Fruit fly (Drosophila melanogaster): ENCODE results near the gene CG7194.

CG7194 gene

DNA sequence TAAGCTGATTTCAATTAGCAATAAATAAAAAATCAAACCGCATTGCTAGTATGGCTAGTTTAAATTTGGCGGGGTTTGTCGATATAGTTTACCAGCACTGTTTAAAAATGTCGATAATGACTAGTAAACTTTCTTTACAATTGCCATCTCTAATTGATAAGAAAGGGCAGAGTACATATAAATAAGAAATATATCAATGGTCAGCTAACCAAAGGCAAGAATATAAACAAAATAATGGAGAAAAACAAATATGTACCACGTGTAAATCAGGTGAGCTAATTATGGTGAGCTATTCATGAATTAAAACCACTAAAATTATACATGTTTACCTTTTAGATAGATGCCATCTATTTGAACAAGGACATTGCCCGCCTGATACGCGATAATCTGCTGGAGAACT, 35.1 kb upstream of the CG7194 start, which contains the start of gene Pex2:
Gene Pex2 (plus strand): TSS at position 131 of the 400 bp plus-strand sequence.
- TF ChIP-seq tai (GFP tag; optimal IDR thresholded peaks at IDR 0.05) (no peak), fru (GFP tag; optimal IDR thresholded peaks at IDR 0.05) (peak; percentile 34), N (GFP tag; optimal IDR thresholded peaks at IDR 0.05) (no peak), Hnf4 (GFP tag; optimal IDR thresholded peaks at IDR 0.05) (peak; percentile 75), GATAd (GFP tag; optimal IDR thresholded peaks at IDR 0.05) (peak; percentile 30), CG32264 (GFP tag; optimal IDR thresholded peaks at IDR 0.05) (no peak), sage (GFP tag; optimal IDR thresholded peaks at IDR 0.05) (peak; percentile 33), Rel (GFP tag; optimal IDR thresholded peaks at IDR 0.05) (no peak), Rel (tag; optimal IDR thresholded peaks at IDR 0.05) (no peak), foxo (GFP tag; optimal IDR thresholded peaks at IDR 0.05) (no peak), psq (GFP tag; optimal IDR thresholded peaks at IDR 0.05) (peak; percentile 22), Jra (GFP tag; optimal IDR thresholded peaks at IDR 0.05) (peak; percentile 9), HLH106 (tag; optimal IDR thresholded peaks at IDR 0.05) (peak; percentile 9), jim (GFP tag; optimal IDR thresholded peaks at IDR 0.05) (no peak), OdsH (GFP tag; optimal IDR thresholded peaks at IDR 0.05) (peak; percentile 21), lola (GFP tag; optimal IDR thresholded peaks at IDR 0.05) (no peak), Dfd (GFP tag; optimal IDR thresholded peaks at IDR 0.05) (no peak), Sp1 (GFP tag; optimal IDR thresholded peaks at IDR 0.05) (no peak), sv (GFP tag; optimal IDR thresholded peaks at IDR 0.05) (no peak), CrebA (GFP tag; optimal IDR thresholded peaks at IDR 0.05; ENCODE audit: borderline replicate concordance) (no peak), brk (GFP tag; optimal IDR thresholded peaks at IDR 0.05) (peak; percentile 60), dmrt93B (GFP tag; optimal IDR thresholded peaks at IDR 0.05) (no peak), woc (GFP tag; optimal IDR thresholded peaks at IDR 0.05) (no peak), Hr78 (GFP tag; optimal IDR thresholded peaks at IDR 0.05) (no peak), Vsx2 (GFP tag; optimal IDR thresholded peaks at IDR 0.05; ENCODE audit: partially characterized antibody) (no peak), dsf (GFP tag; optimal IDR thresholded peaks at IDR 0.05; ENCODE audit: borderline replicate concordance) (no peak), Dif (GFP tag; optimal IDR thresholded peaks at IDR 0.05; ENCODE audit: partially characterized antibody) (no peak), Mio (GFP tag; optimal IDR thresholded peaks at IDR 0.05) (no peak), ey (GFP tag; optimal IDR thresholded peaks at IDR 0.05) (no peak), Myc (optimal IDR thresholded peaks at IDR 0.05) (no peak), pan (optimal IDR thresholded peaks at IDR 0.05) (no peak), Abd-B (GFP tag; optimal IDR thresholded peaks at IDR 0.05) (no peak), h (GFP tag; optimal IDR thresholded peaks at IDR 0.05) (no peak), usp (GFP tag; optimal IDR thresholded peaks at IDR 0.05) (no peak), Hr83 (GFP tag; optimal IDR thresholded peaks at IDR 0.05; ENCODE audit: poor library complexity, severe bottlenecking) (no peak), rgr (GFP tag; optimal IDR thresholded peaks at IDR 0.05) (no peak), CG9705 (GFP tag; optimal IDR thresholded peaks at IDR 0.05) (no peak), dl (GFP tag; optimal IDR thresholded peaks at IDR 0.05; ENCODE audit: insufficient read depth in 1 of 2, partially characterized antibody in 2 of 2) (no peak), br (GFP tag; optimal IDR thresholded peaks at IDR 0.05) (no peak)

DNA sequence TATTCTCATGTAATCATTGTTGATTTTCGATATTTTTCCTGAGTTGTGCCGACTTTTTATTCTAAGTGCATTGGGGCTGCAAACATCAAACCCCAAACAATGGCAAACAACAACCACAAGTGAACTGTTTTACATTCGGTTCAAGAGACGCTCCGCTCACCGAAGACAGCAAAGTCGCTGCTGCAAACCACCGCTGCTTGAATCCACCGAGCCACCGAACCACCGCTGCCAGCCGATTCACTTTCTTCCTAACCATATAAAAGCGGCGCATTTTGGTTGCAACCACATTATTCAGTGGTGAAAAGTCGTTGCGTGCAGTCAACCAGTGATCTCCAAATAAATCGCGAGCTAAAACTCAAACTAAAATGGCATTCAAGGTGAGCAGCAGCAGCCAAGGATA, 32.5 kb upstream of the CG7194 start, which contains the start of gene Cpr66Cb:
Gene Cpr66Cb (plus strand): TSS at position 301 of the 400 bp plus-strand sequence.
- no peak for TF ChIP-seq dl (GFP tag; optimal IDR thresholded peaks at IDR 0.05; ENCODE audit: insufficient read depth in 1 of 2, partially characterized antibody in 2 of 2)
- TF ChIP-seq woc (GFP tag; optimal IDR thresholded peaks at IDR 0.05), result no peak
- no peak for TF ChIP-seq Rel (GFP tag; optimal IDR thresholded peaks at IDR 0.05)
- no peak for TF ChIP-seq Rel (tag; optimal IDR thresholded peaks at IDR 0.05)
- TF ChIP-seq Vsx2 (GFP tag; optimal IDR thresholded peaks at IDR 0.05; ENCODE audit: partially characterized antibody), result no peak
- TF ChIP-seq Jra (GFP tag; optimal IDR thresholded peaks at IDR 0.05), result no peak
- TF ChIP-seq br (GFP tag; optimal IDR thresholded peaks at IDR 0.05), result no peak
- no peak for TF ChIP-seq psq (GFP tag; optimal IDR thresholded peaks at IDR 0.05)
- TF ChIP-seq Dfd (GFP tag; optimal IDR thresholded peaks at IDR 0.05), result no peak
- TF ChIP-seq Abd-B (GFP tag; optimal IDR thresholded peaks at IDR 0.05), result no peak
- no peak for TF ChIP-seq HLH106 (tag; optimal IDR thresholded peaks at IDR 0.05)
- TF ChIP-seq foxo (GFP tag; optimal IDR thresholded peaks at IDR 0.05), result no peak
- no peak for TF ChIP-seq h (GFP tag; optimal IDR thresholded peaks at IDR 0.05)
- no peak for TF ChIP-seq ey (GFP tag; optimal IDR thresholded peaks at IDR 0.05)
